Fruit fly (Drosophila melanogaster) whole organism: ENCODE results near the gene CG5886.

Source experiments
- Dll ChIP-seq: fragments of >200 bp; optimal IDR thresholded peaks from 2 replicates; lab custom pipeline; 2017
- EcR ChIP-seq, 2 experiments: fragments of >200 bp; optimal IDR thresholded peaks; 2 replicates each; lab custom pipeline; 2017; ENCODE audit warnings: missing biosample characterization in 2 of 2, missing genetic modification characterization in 2 of 2, missing genetic modification reagents in 2 of 2
- psq ChIP-seq: fragments of >200 bp; optimal IDR thresholded peaks from 2 replicates; lab custom pipeline; 2017
- usp ChIP-seq: fragments of >200 bp; optimal IDR thresholded peaks from 2 replicates; lab custom pipeline; 2017; ENCODE audit warnings: missing biosample characterization, missing genetic modification characterization, mixed read lengths

dm6 chr3R:25830814-25831213 lies 20.6 kb upstream of the CG5886 start, which contains the start of gene Mst57Db:
- TF ChIP-seq EcR (GFP tag; optimal IDR thresholded peaks at IDR 0.05; lab: Kevin White, UChicago) = no peak
- no peak for TF ChIP-seq Dll (lab: Kevin White, UChicago)
- no peak for TF ChIP-seq usp (GFP tag; lab: Kevin White, UChicago)
- TF ChIP-seq psq (lab: Kevin White, UChicago) = no peak
